Worm (Caenorhabditis elegans) whole organism, L2 larva: ENCODE measurements around the gene M110.9.

Source experiments
- ama-1 ChIP-seq: fragments of 150-350 bp; optimal IDR thresholded peaks from 2 replicates; lab custom pipeline; 2018; ENCODE audit warnings: inconsistent platforms
- lin-13 ChIP-seq: fragments of 150-350 bp; optimal IDR thresholded peaks from 2 replicates; lab custom pipeline; 2014; ENCODE audit warnings: missing biosample characterization, missing genetic modification reagents, missing genetic modification characterization
- mab-5 ChIP-seq: fragments of 150-350 bp; optimal IDR thresholded peaks from 2 replicates; lab custom pipeline; 2014; ENCODE audit warnings: missing biosample characterization, missing genetic modification characterization
- nhr-10 ChIP-seq: sonication (generic microtip); optimal IDR thresholded peaks from 2 replicates; lab custom pipeline; 2017; ENCODE audit warnings: missing biosample characterization, missing genetic modification characterization

ce11 chrII:8204039-8204438 is 27.0 kb upstream of the M110.9 start, which contains the start of gene col-76:
- TF ChIP-seq nhr-10 (tag; lab: Kevin White, UChicago) (no peak), ama-1 (lab: Kevin White, UChicago) (no peak), lin-13 (GFP tag; lab: Kevin White, UChicago) (no peak), mab-5 (tag; lab: Kevin White, UChicago) (no peak)
